Worm (Caenorhabditis elegans) whole organism, L3 larva: Measurements from ENCODE around the gene F55G1.7.

Source experiments
- ceh-82 ChIP-seq: fragments of 150-350 bp; optimal IDR thresholded peaks from 2 replicates; lab custom pipeline; 2014; ENCODE audit warnings: missing biosample characterization, missing genetic modification characterization
- elt-1 ChIP-seq: fragments of 150-350 bp; optimal IDR thresholded peaks from 2 replicates; lab custom pipeline; 2014; ENCODE audit warnings: missing biosample characterization, missing genetic modification characterization
- lin-39 ChIP-seq: fragments of 150-350 bp; optimal IDR thresholded peaks from 2 replicates; lab custom pipeline; 2018; ENCODE audit warnings: missing biosample characterization, missing genetic modification reagents, missing genetic modification characterization
- nhr-12 ChIP-seq: fragments of 150-350 bp; optimal IDR thresholded peaks from 2 replicates; lab custom pipeline; 2014; ENCODE audit warnings: missing biosample characterization, missing genetic modification characterization
- nhr-25 ChIP-seq: sonication (generic microtip); optimal IDR thresholded peaks from 2 replicates; lab custom pipeline; 2017; ENCODE audit warnings: missing biosample characterization, missing genetic modification characterization
- snpc-4 ChIP-seq: fragments of 150-350 bp; optimal IDR thresholded peaks from 2 replicates; lab custom pipeline; 2014; ENCODE audit warnings: missing biosample characterization, missing genetic modification characterization
- unc-39 ChIP-seq: sonication (generic microtip); optimal IDR thresholded peaks from 4 replicates; lab custom pipeline; 2017; ENCODE audit warnings: missing biosample characterization, missing genetic modification characterization
- ztf-11 ChIP-seq: fragments of 150-350 bp; optimal IDR thresholded peaks from 2 replicates; lab custom pipeline; 2014; ENCODE audit warnings: missing biosample characterization, missing genetic modification characterization

DNA sequence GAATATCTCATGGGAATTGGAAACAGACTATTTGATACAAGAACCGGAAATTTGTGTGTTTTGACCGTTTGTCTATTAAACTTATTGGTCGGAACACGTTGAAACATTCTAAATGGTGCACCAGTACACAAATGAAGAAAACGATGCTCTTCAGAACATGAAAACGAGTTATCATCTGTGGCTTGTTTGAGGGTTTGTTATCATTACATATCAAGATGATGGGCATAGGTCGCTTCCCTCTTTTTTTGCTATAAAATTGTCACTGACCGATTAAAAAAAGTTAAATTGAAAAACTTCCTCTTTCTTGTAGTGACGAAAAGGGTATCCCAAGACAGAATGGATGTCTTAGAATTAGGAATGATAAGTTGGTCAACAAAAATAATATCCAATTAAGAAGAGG, 994 bp downstream of the F55G1.7 start:
- TF ChIP-seq elt-1 (tag; lab: Kevin White, UChicago) (no peak), snpc-4 (no peak), nhr-12 (no peak), ztf-11 (tag; lab: Kevin White, UChicago) (no peak), ceh-82 (no peak), unc-39 (tag; lab: Kevin White, UChicago) (no peak), nhr-25 (no peak), lin-39 (no peak)
